Fruit fly (Drosophila melanogaster) whole organism, embryonic: ENCODE measurements around the gene Vm26Ac.
A peak's percentile ranks its signal among the peaks of the same experiment; 100 is the strongest.

Experiments used
- Aef1 ChIP-seq: fragments of 200-800 bp; sonication (Bioruptor generic); IDR thresholded peaks from 3 replicates; pipeline ENCODE4 v1.3.6; 2022; ENCODE audit warnings: missing biosample characterization, missing genetic modification characterization
- CG10366 ChIP-seq: fragments of 200-800 bp; sonication (Bioruptor generic); IDR thresholded peaks from 2 replicates; pipeline ENCODE4 v1.3.6; 2022; ENCODE audit warnings: missing biosample characterization, missing genetic modification characterization
- CG10431 ChIP-seq: fragments of 200-800 bp; sonication (Bioruptor generic); optimal IDR thresholded peaks from 3 replicates; lab custom pipeline; 2018; ENCODE audit warnings: missing biosample characterization, mild to moderate bottlenecking, missing genetic modification characterization
- CG10462 ChIP-seq: fragments of 200-800 bp; sonication (Bioruptor generic); optimal IDR thresholded peaks from 2 replicates; lab custom pipeline; 2016; ENCODE audit warnings: missing biosample characterization, missing genetic modification characterization
- CG10979 ChIP-seq: fragments of 200-800 bp; sonication (Bioruptor generic); optimal IDR thresholded peaks from 2 replicates; lab custom pipeline; 2018; ENCODE audit warnings: missing biosample characterization, mild to moderate bottlenecking, missing genetic modification characterization, moderate library complexity
- CG12659 ChIP-seq: fragments of 200-800 bp; sonication (Bioruptor generic); optimal IDR thresholded peaks from 3 replicates; lab custom pipeline; 2017; ENCODE audit warnings: mild to moderate bottlenecking, missing biosample characterization, missing genetic modification reagents, missing genetic modification characterization
- CG17361 ChIP-seq: fragments of 200-800 bp; sonication (Bioruptor generic); IDR thresholded peaks from 3 replicates; pipeline ENCODE4 v1.3.6; 2022; ENCODE audit warnings: missing biosample characterization, missing genetic modification characterization
- CG31365 ChIP-seq: fragments of 200-800 bp; sonication (Bioruptor generic); optimal IDR thresholded peaks from 2 replicates; lab custom pipeline; 2018; ENCODE audit warnings: missing biosample characterization, mild to moderate bottlenecking, missing genetic modification characterization
- CG3163 ChIP-seq: fragments of 200-800 bp; sonication (Bioruptor generic); optimal IDR thresholded peaks from 3 replicates; lab custom pipeline; 2016; ENCODE audit warnings: missing biosample characterization, missing genetic modification characterization
- CG7357 ChIP-seq: fragments of 200-800 bp; sonication (Bioruptor generic); IDR thresholded peaks from 3 replicates; pipeline ENCODE4 v1.3.6; 2022; ENCODE audit warnings: missing biosample characterization, missing genetic modification characterization
- CG9727 ChIP-seq: fragments of 200-800 bp; sonication (Bioruptor generic); optimal IDR thresholded peaks from 3 replicates; lab custom pipeline; 2017; ENCODE audit warnings: missing biosample characterization, mild to moderate bottlenecking, missing genetic modification characterization
- CG9797 ChIP-seq: fragments of 200-800 bp; sonication (Bioruptor generic); optimal IDR thresholded peaks from 3 replicates; lab custom pipeline; 2018; ENCODE audit warnings: missing biosample characterization, mild to moderate bottlenecking, missing genetic modification characterization
- CG9932 ChIP-seq: fragments of 200-800 bp; sonication (Bioruptor generic); IDR thresholded peaks from 2 replicates; pipeline ENCODE4 v1.3.6; 2022; ENCODE audit warnings: missing biosample characterization, missing genetic modification characterization
- Chrac-16 ChIP-seq: fragments of 200-800 bp; sonication (Bioruptor generic); optimal IDR thresholded peaks from 3 replicates; lab custom pipeline; 2016; ENCODE audit warnings: missing biosample characterization, missing genetic modification characterization
- CoRest ChIP-seq: fragments of 200-800 bp; sonication (Bioruptor generic); optimal IDR thresholded peaks from 3 replicates; lab custom pipeline; 2018; ENCODE audit warnings: missing biosample characterization, mild to moderate bottlenecking, missing genetic modification characterization, moderate library complexity
- Dbx ChIP-seq: fragments of 200-800 bp; sonication (Bioruptor generic); IDR thresholded peaks from 3 replicates; pipeline ENCODE4 v1.3.6; 2022; ENCODE audit warnings: missing biosample characterization, missing genetic modification characterization
- Dfd ChIP-seq, 2 experiments: fragments of >200 bp; optimal IDR thresholded peaks; 2 replicates each; lab custom pipeline; 2017; ENCODE audit warnings: missing biosample characterization in 2 of 2, missing genetic modification characterization in 2 of 2
- Dip2 ChIP-seq: fragments of 200-800 bp; sonication (Bioruptor generic); IDR thresholded peaks from 2 replicates; pipeline ENCODE4 v1.3.6; 2022; ENCODE audit warnings: missing biosample characterization, missing genetic modification characterization
- Drgx ChIP-seq: fragments of 200-800 bp; sonication (Bioruptor generic); IDR thresholded peaks from 2 replicates; pipeline ENCODE4 v1.3.6; 2022; ENCODE audit warnings: missing biosample characterization, missing genetic modification characterization
- E2f2 ChIP-seq: fragments of 200-800 bp; sonication (Bioruptor generic); IDR thresholded peaks from 2 replicates; pipeline ENCODE4 v1.3.6; 2022; ENCODE audit warnings: missing biosample characterization, missing genetic modification characterization
- Hey ChIP-seq: fragments of 200-800 bp; sonication (Bioruptor generic); optimal IDR thresholded peaks from 3 replicates; lab custom pipeline; 2018; ENCODE audit warnings: missing biosample characterization, mild to moderate bottlenecking, missing genetic modification characterization
- Pdp1 ChIP-seq, 2 experiments: fragments of 200-800 bp; sonication (Bioruptor generic); optimal IDR thresholded peaks; 3 replicates each; lab custom pipeline; 2016; ENCODE audit warnings: missing biosample characterization in 2 of 2, missing genetic modification characterization in 2 of 2, mild to moderate bottlenecking in 1 of 2, moderate library complexity in 1 of 2
- Side ChIP-seq: fragments of 200-800 bp; sonication (Bioruptor generic); optimal IDR thresholded peaks from 2 replicates; lab custom pipeline; 2016; ENCODE audit warnings: missing biosample characterization, missing genetic modification characterization
- Stat92E ChIP-seq, 3 experiments: fragments of >200 bp in 2 of 3; fragments of 200-800 bp in 1 of 3; sonication (Bioruptor generic) in 1 of 3; optimal IDR thresholded peaks; 2 replicates each; lab custom pipeline; 2017 to 2019; ENCODE audit warnings: missing biosample characterization in 3 of 3, missing genetic modification characterization in 3 of 3, mild to moderate bottlenecking in 1 of 3, moderate library complexity in 1 of 3
- Vsx1 ChIP-seq: fragments of 200-800 bp; sonication (Bioruptor generic); optimal IDR thresholded peaks from 2 replicates; lab custom pipeline; 2017; ENCODE audit warnings: missing biosample characterization, mild to moderate bottlenecking, missing genetic modification characterization, missing genetic modification reagents
- ash1 ChIP-seq: fragments of 200-800 bp; sonication (Bioruptor generic); optimal IDR thresholded peaks from 2 replicates; lab custom pipeline; 2018; ENCODE audit warnings: missing biosample characterization, mild to moderate bottlenecking, missing genetic modification characterization
- bigmax ChIP-seq: fragments of 200-800 bp; sonication (Bioruptor generic); optimal IDR thresholded peaks from 2 replicates; lab custom pipeline; 2018; ENCODE audit warnings: missing biosample characterization, mild to moderate bottlenecking, missing genetic modification characterization
- cad ChIP-seq: fragments of >200 bp; optimal IDR thresholded peaks from 2 replicates; lab custom pipeline; 2017; ENCODE audit warnings: missing biosample characterization, missing genetic modification characterization
- chinmo ChIP-seq: fragments of 200-800 bp; sonication (Bioruptor generic); IDR thresholded peaks from 4 replicates; pipeline ENCODE4 v1.3.6; 2022; ENCODE audit warnings: missing biosample characterization, missing genetic modification characterization; ENCODE audit not compliant: partially characterized antibody
- exex ChIP-seq: fragments of 200-800 bp; sonication (Bioruptor generic); optimal IDR thresholded peaks from 4 replicates; lab custom pipeline; 2018; ENCODE audit warnings: missing biosample characterization, mild to moderate bottlenecking, missing genetic modification characterization, moderate library complexity
- fd102C ChIP-seq: fragments of 200-800 bp; sonication (Bioruptor generic); optimal IDR thresholded peaks from 2 replicates; lab custom pipeline; 2018; ENCODE audit warnings: missing biosample characterization, mild to moderate bottlenecking, missing genetic modification characterization, moderate library complexity
- fd96Cb ChIP-seq: fragments of 200-800 bp; sonication (Bioruptor generic); optimal IDR thresholded peaks from 2 replicates; lab custom pipeline; 2018; ENCODE audit warnings: missing biosample characterization, mild to moderate bottlenecking, missing genetic modification characterization, moderate library complexity
- gcm ChIP-seq: fragments of 200-800 bp; sonication (Bioruptor generic); optimal IDR thresholded peaks from 2 replicates; lab custom pipeline; 2019; ENCODE audit warnings: missing biosample characterization, mild to moderate bottlenecking, missing genetic modification characterization, moderate library complexity
- h ChIP-seq: fragments of >200 bp; optimal IDR thresholded peaks from 2 replicates; lab custom pipeline; 2017
- lov ChIP-seq, 2 experiments: fragments of 200-800 bp in 1 of 2; fragments of >200 bp in 1 of 2; sonication (Bioruptor generic) in 1 of 2; IDR thresholded peaks in 1 of 2; optimal IDR thresholded peaks in 1 of 2; 2 replicates in 1 of 2; 3 replicates in 1 of 2; pipeline versions ENCODE4 v1.3.6 to Lab custom; 2017 to 2022; ENCODE audit warnings: missing biosample characterization in 1 of 2, missing genetic modification characterization in 1 of 2
- nau ChIP-seq: fragments of 200-800 bp; sonication (Bioruptor generic); optimal IDR thresholded peaks from 3 replicates; lab custom pipeline; 2017; ENCODE audit warnings: missing biosample characterization, mild to moderate bottlenecking, missing genetic modification characterization, missing genetic modification reagents
- nom ChIP-seq: fragments of 200-800 bp; sonication (Bioruptor generic); optimal IDR thresholded peaks from 2 replicates; lab custom pipeline; 2017; ENCODE audit warnings: missing biosample characterization, missing genetic modification characterization, mild to moderate bottlenecking, moderate library complexity, missing genetic modification reagents
- pros ChIP-seq: fragments of 200-800 bp; sonication (Bioruptor generic); optimal IDR thresholded peaks from 3 replicates; lab custom pipeline; 2019; ENCODE audit warnings: missing biosample characterization, mild to moderate bottlenecking, missing genetic modification characterization, moderate library complexity
- scrt ChIP-seq: fragments of 200-800 bp; sonication (Bioruptor generic); optimal IDR thresholded peaks from 2 replicates; lab custom pipeline; 2018; ENCODE audit warnings: missing biosample characterization, mild to moderate bottlenecking, missing genetic modification characterization, moderate library complexity
- sd ChIP-seq: fragments of 200-800 bp; sonication (Bioruptor generic); optimal IDR thresholded peaks from 3 replicates; lab custom pipeline; 2018; ENCODE audit warnings: missing biosample characterization, mild to moderate bottlenecking, missing genetic modification characterization, moderate library complexity
- shn ChIP-seq: fragments of 200-800 bp; sonication (Bioruptor generic); optimal IDR thresholded peaks from 3 replicates; lab custom pipeline; 2016; ENCODE audit warnings: missing biosample characterization, missing genetic modification characterization
- sisA ChIP-seq: fragments of 200-800 bp; sonication (Bioruptor generic); IDR thresholded peaks from 2 replicates; pipeline ENCODE4 v1.3.6; 2022; ENCODE audit warnings: missing biosample characterization, missing genetic modification characterization
- ssp ChIP-seq: fragments of 200-800 bp; sonication (Bioruptor generic); IDR thresholded peaks from 2 replicates; pipeline ENCODE4 v1.3.6; 2022; ENCODE audit warnings: missing biosample characterization, missing genetic modification characterization
- tap ChIP-seq: fragments of 200-800 bp; optimal IDR thresholded peaks from 3 replicates; lab custom pipeline; 2019; ENCODE audit warnings: missing biosample characterization, mild to moderate bottlenecking, missing genetic modification characterization, moderate library complexity
- tgo ChIP-seq: fragments of 200-800 bp; sonication (Bioruptor generic); IDR thresholded peaks from 3 replicates; pipeline ENCODE4 v1.3.6; 2022; ENCODE audit warnings: missing biosample characterization, missing genetic modification characterization
- tna ChIP-seq: fragments of 200-800 bp; sonication (Bioruptor generic); IDR thresholded peaks from 2 replicates; pipeline ENCODE4 v1.3.6; 2022; ENCODE audit warnings: missing biosample characterization, missing genetic modification characterization; ENCODE audit not compliant: partially characterized antibody
- toy ChIP-seq: fragments of 200-800 bp; sonication (Bioruptor generic); IDR thresholded peaks from 2 replicates; pipeline ENCODE4 v1.3.6; 2022; ENCODE audit warnings: missing biosample characterization, missing genetic modification characterization
- vnd ChIP-seq: fragments of 200-800 bp; sonication (Bioruptor generic); IDR thresholded peaks from 3 replicates; pipeline ENCODE4 v1.3.6; 2022; ENCODE audit warnings: missing biosample characterization, missing genetic modification characterization; ENCODE audit not compliant: partially characterized antibody
- zen ChIP-seq: fragments of 200-800 bp; sonication (Bioruptor generic); optimal IDR thresholded peaks from 3 replicates; lab custom pipeline; 2018; ENCODE audit warnings: missing biosample characterization, mild to moderate bottlenecking, missing genetic modification characterization, moderate library complexity
- zfh2 ChIP-seq: fragments of 200-800 bp; sonication (Bioruptor generic); optimal IDR thresholded peaks from 2 replicates; lab custom pipeline; 2016; ENCODE audit warnings: missing biosample characterization, missing genetic modification characterization

Gene Vm26Ac

dm6 chr2L:5982334-5982987 lies 24.0 kb upstream of the Vm26Ac start (continued):
- TF ChIP-seq Aef1 (no peak), ash1 (GFP tag; lab: Kevin White, UChicago) (peak; percentile 31), CG7357 (GFP tag; lab: Robert Waterston, UW) (no peak), lov (optimal IDR thresholded peaks at IDR 0.05; lab: Kevin White, UChicago) (no peak), lov (GFP tag; IDR thresholded peaks at IDR 0.05; lab: Robert Waterston, UW) (no peak), bigmax (GFP tag; lab: Kevin White, UChicago) (peak; percentile 55), Stat92E (GFP tag; optimal IDR thresholded peaks at IDR 0.05; lab: Kevin White, UChicago) (no peak), Dbx (GFP tag; lab: Robert Waterston, UW) (no peak), Vsx1 (GFP tag; lab: Kevin White, UChicago) (no peak), ssp (GFP tag; lab: Robert Waterston, UW) (no peak), h (no peak), scrt (GFP tag; lab: Kevin White, UChicago) (peak; percentile 44), cad (no peak), fd96Cb (tag; lab: Kevin White, UChicago) (no peak), sisA (GFP tag; lab: Robert Waterston, UW) (no peak), Dfd (GFP tag; optimal IDR thresholded peaks at IDR 0.05; lab: Kevin White, UChicago) (no peak), CG9727 (GFP tag; lab: Kevin White, UChicago) (peak; percentile 21), CG9932 (GFP tag; lab: Robert Waterston, UW) (no peak), Side (GFP tag; lab: Kevin White, UChicago) (peak; percentile 33), exex (peak; percentile 4), zen (tag; lab: Kevin White, UChicago) (no peak), Pdp1 (GFP tag; optimal IDR thresholded peaks at IDR 0.05; lab: Kevin White, UChicago) (peak in 1 of 2 experiments; percentile 98), nau (GFP tag; lab: Kevin White, UChicago) (peak; percentile 32), sd (tag; lab: Kevin White, UChicago) (peak; percentile 8), CG12659 (GFP tag; lab: Kevin White, UChicago) (peak; percentile 52), pros (GFP tag; lab: Kevin White, UChicago) (peak; percentile 14), vnd (no peak), tap (tag; lab: Kevin White, UChicago) (no peak), Dip2 (GFP tag; lab: Robert Waterston, UW) (no peak), CG9797 (no peak), CG17361 (GFP tag; lab: Robert Waterston, UW) (no peak), E2f2 (no peak), tgo (GFP tag; lab: Robert Waterston, UW) (no peak), CG31365 (tag; lab: Kevin White, UChicago) (no peak), CG10366 (GFP tag; lab: Robert Waterston, UW) (no peak), CG10431 (peak; percentile 34), Hey (tag; lab: Kevin White, UChicago) (peak; percentile 15), nom (GFP tag; lab: Kevin White, UChicago) (no peak), chinmo (GFP tag; lab: Robert Waterston, UW) (no peak), zfh2 (GFP tag; lab: Kevin White, UChicago) (peak; percentile 24), CG10979 (peak; percentile 33), CG3163 (GFP tag; lab: Kevin White, UChicago) (peak; percentile 43), toy (GFP tag; lab: Robert Waterston, UW) (no peak), Drgx (GFP tag; lab: Robert Waterston, UW) (no peak), fd102C (GFP tag; lab: Kevin White, UChicago) (no peak), CoRest (peak; percentile 45), gcm (GFP tag; lab: Kevin White, UChicago) (no peak), tna (GFP tag; lab: Robert Waterston, UW) (no peak), shn (GFP tag; lab: Kevin White, UChicago) (no peak), CG10462 (GFP tag; lab: Kevin White, UChicago) (no peak), Chrac-16 (GFP tag; lab: Kevin White, UChicago) (no peak)
